Worm (Caenorhabditis elegans): ENCODE results near the gene ocam-1.

ocam-1 gene

ce11 chrV:14136152-14136551 lies 31.4 kb downstream of the ocam-1 start (continued):
- no peak for TF ChIP-seq hlh-17 (GFP tag; optimal IDR thresholded peaks at IDR 0.05; ENCODE audit: borderline replicate concordance)
- TF ChIP-seq pax-3 (tag; optimal IDR thresholded peaks at IDR 0.05) = peak; percentile 65
- peak; percentile 49 to 68 (median 50) for TF ChIP-seq ceh-82 (tag; optimal IDR thresholded peaks at IDR 0.05)
- TF ChIP-seq nhr-20 (tag; optimal IDR thresholded peaks at IDR 0.05) = peak; percentile 82
- no peak for TF ChIP-seq unc-62 (GFP tag; optimal IDR thresholded peaks at IDR 0.05)
- TF ChIP-seq pag-3 (tag; optimal IDR thresholded peaks at IDR 0.05; ENCODE audit: borderline replicate concordance, insufficient read depth) = no peak
- TF ChIP-seq ceh-63 (GFP tag; optimal IDR thresholded peaks at IDR 0.05) = no peak
- TF ChIP-seq rnt-1 (tag; optimal IDR thresholded peaks at IDR 0.05) = peak; percentile 30
- TF ChIP-seq fos-1 (tag; optimal IDR thresholded peaks at IDR 0.05) = peak; percentile 80
- TF ChIP-seq Y116A8C.19 (tag; optimal IDR thresholded peaks at IDR 0.05; ENCODE audit: borderline replicate concordance) = no peak
- TF ChIP-seq pqm-1 (tag; optimal IDR thresholded peaks at IDR 0.05) = no peak
- peak; percentile 48 for TF ChIP-seq snpc-4 (tag; optimal IDR thresholded peaks at IDR 0.05)
- TF ChIP-seq mep-1 (tag; optimal IDR thresholded peaks at IDR 0.05) = peak; percentile 61
- peak; percentile 46 for TF ChIP-seq xbp-1 (tag; optimal IDR thresholded peaks at IDR 0.05)
- peak; percentile 24 for TF ChIP-seq lir-3 (tag; optimal IDR thresholded peaks at IDR 0.05; ENCODE audit: poor library complexity)
- TF ChIP-seq nhr-90 (tag; optimal IDR thresholded peaks at IDR 0.05; ENCODE audit: poor library complexity) = peak; percentile 49
- peak; percentile 42 to 75 for TF ChIP-seq lin-35 (GFP tag; optimal IDR thresholded peaks at IDR 0.05)
- no peak for TF ChIP-seq tlp-1 (tag; optimal IDR thresholded peaks at IDR 0.05)
- TF ChIP-seq nhr-85 (tag) = peak; percentile 94
- no peak for TF ChIP-seq fkh-4 (tag; optimal IDR thresholded peaks at IDR 0.05; ENCODE audit: borderline replicate concordance)
- TF ChIP-seq dpl-1 (GFP tag; optimal IDR thresholded peaks at IDR 0.05) = peak; percentile 4 to 52 (median 42)
- TF ChIP-seq ceh-90 (tag; optimal IDR thresholded peaks at IDR 0.05) = no peak
- TF ChIP-seq snu-23 (GFP tag; optimal IDR thresholded peaks at IDR 0.05) = peak; percentile 82
- peak; percentile 77 for TF ChIP-seq ztf-4 (tag; optimal IDR thresholded peaks at IDR 0.05)
- TF ChIP-seq lin-13 (GFP tag; optimal IDR thresholded peaks at IDR 0.05) = peak; percentile 63
- peak; percentile 24 for TF ChIP-seq ama-1 (optimal IDR thresholded peaks at IDR 0.05)
- no peak for TF ChIP-seq lin-39 (tag; optimal IDR thresholded peaks at IDR 0.05)
- peak in 2 of 6 experiments; percentile 72 to 83 for TF ChIP-seq elt-3 (tag; optimal IDR thresholded peaks at IDR 0.05)
- TF ChIP-seq swsn-7 (tag; optimal IDR thresholded peaks at IDR 0.05) = peak; percentile 62
- peak; percentile 70 for TF ChIP-seq skn-1 (tag; optimal IDR thresholded peaks at IDR 0.05)
- TF ChIP-seq efl-1 (optimal IDR thresholded peaks at IDR 0.05) = peak; percentile 60 to 72
- TF ChIP-seq efl-1 (GFP tag; optimal IDR thresholded peaks at IDR 0.05 in 1 of 2) = peak; percentile 16 to 94
- peak; percentile 40 for TF ChIP-seq fkh-8 (tag; optimal IDR thresholded peaks at IDR 0.05)
- peak; percentile 82 for TF ChIP-seq nhr-77 (tag; optimal IDR thresholded peaks at IDR 0.05)
- TF ChIP-seq sptf-1 (tag; optimal IDR thresholded peaks at IDR 0.05) = no peak
- peak; percentile 59 for TF ChIP-seq C16A3.4 (tag; optimal IDR thresholded peaks at IDR 0.05)
- TF ChIP-seq mab-9 (GFP tag; IDR thresholded peaks at IDR 0.05) = no peak
- TF ChIP-seq nhr-28 (tag; optimal IDR thresholded peaks at IDR 0.05) = no peak

ce11 chrV:14134757-14135441 lies 32.6 kb downstream of the ocam-1 start:
- no peak for TF ChIP-seq F16B12.6 (tag; optimal IDR thresholded peaks at IDR 0.05)
- TF ChIP-seq nhr-11 (tag; optimal IDR thresholded peaks at IDR 0.05) = no peak
- TF ChIP-seq unc-86 (tag; optimal IDR thresholded peaks at IDR 0.05) = no peak
- no peak for TF ChIP-seq ceh-90 (tag; optimal IDR thresholded peaks at IDR 0.05)
- TF ChIP-seq fkh-4 (tag; optimal IDR thresholded peaks at IDR 0.05; ENCODE audit: borderline replicate concordance) = no peak
- no peak for TF ChIP-seq nhr-47 (tag; optimal IDR thresholded peaks at IDR 0.05)
- TF ChIP-seq ces-1 (GFP tag; optimal IDR thresholded peaks at IDR 0.05) = no peak
- TF ChIP-seq lsy-2 (tag; optimal IDR thresholded peaks at IDR 0.05) = peak in 1 of 2 experiments; percentile 30
- no peak for TF ChIP-seq irx-1 (tag; optimal IDR thresholded peaks at IDR 0.05)
- peak in 1 of 2 experiments; percentile 5 for TF ChIP-seq lin-35 (GFP tag; optimal IDR thresholded peaks at IDR 0.05)
- TF ChIP-seq egl-13 (tag; optimal IDR thresholded peaks at IDR 0.05) = no peak
- no peak for TF ChIP-seq nhr-20 (tag; optimal IDR thresholded peaks at IDR 0.05)
- no peak for TF ChIP-seq lin-39 (tag; optimal IDR thresholded peaks at IDR 0.05)
- peak; percentile 54 for TF ChIP-seq lin-14 (GFP tag; optimal IDR thresholded peaks at IDR 0.05)
- no peak for TF ChIP-seq C04F5.9 (tag; optimal IDR thresholded peaks at IDR 0.05)
- TF ChIP-seq nhr-28 (tag; optimal IDR thresholded peaks at IDR 0.05) = no peak
- TF ChIP-seq aly-2 (tag; optimal IDR thresholded peaks at IDR 0.05) = no peak
- TF ChIP-seq nhr-237 (tag; optimal IDR thresholded peaks at IDR 0.05) = no peak
- TF ChIP-seq unc-130 (tag; optimal IDR thresholded peaks at IDR 0.05) = no peak
- TF ChIP-seq unc-62 (GFP tag; optimal IDR thresholded peaks at IDR 0.05) = no peak
- no peak for TF ChIP-seq nhr-90 (tag; optimal IDR thresholded peaks at IDR 0.05; ENCODE audit: poor library complexity)
- no peak for TF ChIP-seq snpc-4 (tag; optimal IDR thresholded peaks at IDR 0.05)
- peak in 3 of 6 experiments; percentile 12 to 48 (median 26) for TF ChIP-seq elt-3 (tag; optimal IDR thresholded peaks at IDR 0.05)
- TF ChIP-seq sptf-1 (tag; optimal IDR thresholded peaks at IDR 0.05) = no peak
